Fruit fly (Drosophila melanogaster) whole organism, adult: ENCODE results near the gene CG11586.

Experiments used
- CG11617 ChIP-seq: fragments of 200-800 bp; sonication (Bioruptor generic); optimal IDR thresholded peaks from 2 replicates; lab custom pipeline; 2017; ENCODE audit warnings: mild to moderate bottlenecking, missing biosample characterization, missing genetic modification reagents, missing genetic modification characterization
- CG12768 ChIP-seq: fragments of 200-800 bp; sonication (Bioruptor generic); optimal IDR thresholded peaks from 2 replicates; lab custom pipeline; 2017; ENCODE audit warnings: missing biosample characterization, missing genetic modification characterization, mild to moderate bottlenecking, moderate library complexity, missing genetic modification reagents
- CG14711 ChIP-seq: fragments of 200-800 bp; sonication (Bioruptor generic); optimal IDR thresholded peaks from 2 replicates; lab custom pipeline; 2018; ENCODE audit warnings: missing biosample characterization, mild to moderate bottlenecking, missing genetic modification characterization, moderate library complexity
- CG1620 ChIP-seq: fragments of 200-800 bp; sonication (Bioruptor generic); optimal IDR thresholded peaks from 2 replicates; lab custom pipeline; 2016; ENCODE audit warnings: missing biosample characterization, missing genetic modification characterization
- CG33017 ChIP-seq: fragments of 200-800 bp; sonication (Bioruptor generic); optimal IDR thresholded peaks from 2 replicates; lab custom pipeline; 2018; ENCODE audit warnings: missing biosample characterization, mild to moderate bottlenecking, missing genetic modification characterization, moderate library complexity
- CG5204 ChIP-seq: fragments of 200-800 bp; sonication (Bioruptor generic); optimal IDR thresholded peaks from 2 replicates; lab custom pipeline; 2016; ENCODE audit warnings: missing biosample characterization, missing genetic modification characterization
- CG7045 ChIP-seq: fragments of 200-800 bp; sonication (Bioruptor generic); optimal IDR thresholded peaks from 2 replicates; lab custom pipeline; 2017; ENCODE audit warnings: missing biosample characterization, mild to moderate bottlenecking, missing genetic modification characterization
- CG7101 ChIP-seq: fragments of 200-800 bp; sonication (Bioruptor generic); optimal IDR thresholded peaks from 2 replicates; lab custom pipeline; 2018; ENCODE audit warnings: missing biosample characterization, mild to moderate bottlenecking, missing genetic modification characterization, moderate library complexity
- Clk ChIP-seq: fragments of 200-800 bp; sonication (Bioruptor generic); optimal IDR thresholded peaks from 2 replicates; lab custom pipeline; 2017; ENCODE audit warnings: missing biosample characterization, missing genetic modification characterization
- Crg-1 ChIP-seq: fragments of 200-800 bp; sonication (Bioruptor generic); optimal IDR thresholded peaks from 2 replicates; lab custom pipeline; 2016; ENCODE audit warnings: missing biosample characterization, missing genetic modification characterization
- Hr96 ChIP-seq: fragments of 200-800 bp; sonication (Bioruptor generic); optimal IDR thresholded peaks from 2 replicates; lab custom pipeline; 2016; ENCODE audit warnings: missing biosample characterization, missing genetic modification characterization
- Mnt ChIP-seq: fragments of 200-800 bp; sonication (Bioruptor generic); optimal IDR thresholded peaks from 2 replicates; lab custom pipeline; 2016; ENCODE audit warnings: missing biosample characterization, mild to moderate bottlenecking, missing genetic modification characterization
- bab1 ChIP-seq: fragments of 200-800 bp; sonication (Bioruptor generic); optimal IDR thresholded peaks from 3 replicates; lab custom pipeline; 2019; ENCODE audit warnings: missing biosample characterization, mild to moderate bottlenecking, missing genetic modification characterization, moderate library complexity
- cic ChIP-seq: fragments of 200-800 bp; sonication (Bioruptor generic); optimal IDR thresholded peaks from 2 replicates; lab custom pipeline; 2017; ENCODE audit warnings: missing biosample characterization, mild to moderate bottlenecking, missing genetic modification characterization, moderate library complexity
- cnc ChIP-seq, 2 experiments: fragments of >200 bp; optimal IDR thresholded peaks; 2 replicates each; lab custom pipeline; 2017
- kay ChIP-seq: fragments of 200-800 bp; sonication (Bioruptor generic); peaks from one replicate; lab custom pipeline; 2016; ENCODE audit warnings: missing biosample characterization, missing genetic modification characterization, borderline replicate concordance
- ovo ChIP-seq: fragments of 200-800 bp; sonication (Bioruptor generic); optimal IDR thresholded peaks from 2 replicates; lab custom pipeline; 2016; ENCODE audit warnings: missing biosample characterization, missing genetic modification characterization
- pad ChIP-seq: fragments of 200-800 bp; sonication (Bioruptor generic); optimal IDR thresholded peaks from 3 replicates; lab custom pipeline; 2017; ENCODE audit warnings: missing biosample characterization, missing genetic modification characterization, mild to moderate bottlenecking, moderate library complexity, missing genetic modification reagents
- tj ChIP-seq: fragments of 200-800 bp; sonication (Bioruptor generic); optimal IDR thresholded peaks from 3 replicates; lab custom pipeline; 2017; ENCODE audit warnings: missing biosample characterization, mild to moderate bottlenecking, missing genetic modification characterization, moderate library complexity
- toe ChIP-seq: fragments of 200-800 bp; sonication (Bioruptor generic); optimal IDR thresholded peaks from 2 replicates; lab custom pipeline; 2016; ENCODE audit warnings: missing biosample characterization, missing genetic modification characterization

Gene CG11586

DNA sequence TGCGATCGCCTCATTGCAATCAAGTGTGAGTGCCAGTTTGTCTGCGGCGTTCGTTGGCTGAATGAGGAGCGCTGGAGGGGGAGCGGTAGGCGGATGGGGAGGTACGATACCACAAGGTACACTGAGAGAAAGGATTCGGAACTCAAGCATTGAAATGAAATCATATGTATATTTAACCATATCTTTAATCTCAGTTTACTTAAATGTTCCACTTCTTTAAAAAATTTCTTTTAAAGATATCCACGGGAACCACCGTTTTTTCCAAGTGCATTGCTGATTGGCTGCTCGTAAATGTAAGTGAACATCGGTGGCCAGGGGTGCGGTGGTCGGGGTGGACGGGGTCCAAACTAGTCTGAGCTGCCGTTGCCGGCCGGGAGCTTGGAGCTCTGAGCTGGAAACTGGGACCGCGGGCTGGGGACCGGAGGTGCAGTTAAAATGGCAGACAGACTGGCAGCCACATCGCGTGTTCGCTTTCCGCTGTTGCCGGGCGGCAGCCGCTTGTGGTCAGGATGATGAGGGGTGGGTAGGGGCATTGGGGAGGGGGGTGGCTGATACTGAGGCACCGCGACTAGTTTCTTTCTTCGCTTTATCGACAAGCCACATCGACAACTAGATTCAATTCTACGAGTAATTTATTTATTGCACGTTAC lies 34.0 kb downstream of the CG11586 start:
- TF ChIP-seq CG7101 (peak; percentile 81), bab1 (GFP tag; lab: Kevin White, UChicago) (peak; percentile 27), cnc (optimal IDR thresholded peaks at IDR 0.05; lab: Kevin White, UChicago) (no peak), tj (GFP tag; lab: Kevin White, UChicago) (peak; percentile 47), ovo (GFP tag; lab: Kevin White, UChicago) (no peak), CG33017 (peak; percentile 85), toe (GFP tag; lab: Kevin White, UChicago) (peak; percentile 86), Mnt (GFP tag; lab: Kevin White, UChicago) (no peak), CG5204 (GFP tag; lab: Kevin White, UChicago) (peak; percentile 86), Hr96 (GFP tag; lab: Kevin White, UChicago) (peak; percentile 79), kay (GFP tag; lab: Kevin White, UChicago) (no peak), Clk (GFP tag; lab: Kevin White, UChicago) (peak; percentile 73), CG12768 (GFP tag; lab: Kevin White, UChicago) (peak; percentile 91), Crg-1 (GFP tag; lab: Kevin White, UChicago) (no peak), CG14711 (tag; lab: Kevin White, UChicago) (peak; percentile 65), CG11617 (GFP tag; lab: Kevin White, UChicago) (peak; percentile 60), cic (GFP tag; lab: Kevin White, UChicago) (peak; percentile 26), CG1620 (GFP tag; lab: Kevin White, UChicago) (peak; percentile 54), CG7045 (GFP tag; lab: Kevin White, UChicago) (peak; percentile 85), pad (peak; percentile 53)

DNA sequence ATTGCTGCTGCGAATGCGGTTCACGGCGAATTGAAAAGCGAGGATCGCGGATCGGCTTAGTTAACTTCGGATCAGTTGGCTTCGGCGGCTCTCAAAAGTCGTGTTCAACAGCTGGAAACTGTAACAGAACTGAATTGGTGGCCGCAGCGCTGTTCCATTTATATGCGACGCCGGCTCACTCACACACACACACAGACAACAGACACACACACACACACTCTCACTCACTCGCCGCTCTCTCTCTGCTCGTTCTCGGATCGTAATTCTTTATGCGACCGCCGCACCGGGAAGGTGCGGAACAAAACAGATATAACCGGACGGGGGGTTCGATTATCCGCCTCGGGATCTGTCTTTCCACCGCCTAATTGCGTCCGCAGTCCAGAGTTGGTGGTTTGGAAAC lies 35.1 kb downstream of the CG11586 start, which contains the start of gene CG46460:
TSS of gene CG46460 (minus strand) at position 139 of the 400 bp plus-strand sequence.
- TF ChIP-seq Clk (GFP tag; lab: Kevin White, UChicago): peak; percentile 15
- TF ChIP-seq kay (GFP tag; lab: Kevin White, UChicago): no peak
- peak; percentile 18 for TF ChIP-seq cic (GFP tag; lab: Kevin White, UChicago)
- TF ChIP-seq CG11617 (GFP tag; lab: Kevin White, UChicago): no peak
- TF ChIP-seq bab1 (GFP tag; lab: Kevin White, UChicago): peak; percentile 3
- TF ChIP-seq cnc (optimal IDR thresholded peaks at IDR 0.05; lab: Kevin White, UChicago): no peak
- TF ChIP-seq pad: no peak
- peak; percentile 48 for TF ChIP-seq Hr96 (GFP tag; lab: Kevin White, UChicago)
- TF ChIP-seq CG33017: no peak
- peak; percentile 25 for TF ChIP-seq tj (GFP tag; lab: Kevin White, UChicago)

DNA sequence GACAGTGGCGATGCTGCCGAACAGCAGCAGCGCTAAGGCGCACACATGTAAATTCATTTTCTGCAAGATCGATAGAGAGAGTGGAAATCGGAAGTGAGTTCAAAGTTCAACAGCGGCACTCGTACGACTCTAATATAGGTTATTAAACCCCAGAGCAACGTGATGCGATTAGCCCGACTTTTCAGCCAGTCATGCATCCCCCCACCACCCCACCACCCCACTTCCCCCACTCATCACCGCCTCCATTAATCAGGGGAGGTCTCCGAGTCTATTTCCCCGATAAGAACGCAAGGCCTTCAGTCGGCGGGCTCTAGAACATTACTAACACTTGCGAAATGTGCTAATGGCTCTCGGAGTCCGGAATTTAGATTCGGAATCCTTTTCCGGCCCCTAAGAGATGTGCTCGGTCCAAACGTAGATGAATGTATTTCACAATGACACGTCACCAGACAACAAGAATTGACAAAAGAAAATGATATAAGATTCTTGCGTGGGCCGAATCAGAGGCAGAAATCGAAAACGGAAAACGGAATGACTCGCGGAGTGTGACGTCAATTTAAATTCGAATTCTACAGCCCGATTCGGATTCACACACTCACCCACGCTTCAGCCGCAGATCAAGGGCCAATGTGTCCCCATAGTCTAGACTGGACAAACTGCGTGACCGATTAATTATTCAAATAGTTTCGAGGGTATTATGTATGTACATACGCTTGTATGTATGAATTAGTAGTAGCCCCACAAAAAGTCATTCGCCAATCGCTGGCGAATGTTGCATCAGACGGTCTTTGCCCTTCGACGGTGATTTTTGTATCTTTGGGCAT lies 36.4 kb downstream of the CG11586 start:
- TF ChIP-seq pad (no peak), Clk (GFP tag; lab: Kevin White, UChicago) (no peak), Hr96 (GFP tag; lab: Kevin White, UChicago) (no peak), CG33017 (no peak), tj (GFP tag; lab: Kevin White, UChicago) (peak; percentile 9), cic (GFP tag; lab: Kevin White, UChicago) (peak; percentile 74), bab1 (GFP tag; lab: Kevin White, UChicago) (no peak), Crg-1 (GFP tag; lab: Kevin White, UChicago) (no peak), CG12768 (GFP tag; lab: Kevin White, UChicago) (peak; percentile 25), CG1620 (GFP tag; lab: Kevin White, UChicago) (no peak), Mnt (GFP tag; lab: Kevin White, UChicago) (no peak), ovo (GFP tag; lab: Kevin White, UChicago) (no peak), CG7101 (no peak), kay (GFP tag; lab: Kevin White, UChicago) (peak; percentile 44), cnc (optimal IDR thresholded peaks at IDR 0.05; lab: Kevin White, UChicago) (peak; percentile 79 to 89), CG11617 (GFP tag; lab: Kevin White, UChicago) (no peak), CG5204 (GFP tag; lab: Kevin White, UChicago) (no peak)

DNA sequence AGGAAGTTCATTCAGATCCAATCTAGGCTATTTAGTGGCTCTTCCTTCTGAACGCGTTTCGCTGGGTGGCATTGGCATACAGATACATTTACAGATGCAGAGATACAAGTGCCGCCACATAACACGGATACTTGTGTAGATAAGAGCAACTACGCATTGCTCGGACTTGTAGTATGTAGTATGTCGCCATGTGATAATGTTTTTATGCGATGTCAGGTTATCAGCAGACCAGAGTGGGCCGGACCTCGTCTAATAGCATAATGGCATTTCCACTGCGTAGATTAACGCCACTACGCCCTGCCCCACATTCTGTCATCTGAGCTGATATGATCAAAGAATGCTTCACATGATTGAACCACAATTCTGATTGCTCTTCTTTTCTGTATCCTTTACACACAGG lies 40.5 kb downstream of the CG11586 start:
- TF ChIP-seq tj (GFP tag; lab: Kevin White, UChicago) (no peak), bab1 (GFP tag; lab: Kevin White, UChicago) (no peak), Crg-1 (GFP tag; lab: Kevin White, UChicago) (no peak), Hr96 (GFP tag; lab: Kevin White, UChicago) (no peak), Clk (GFP tag; lab: Kevin White, UChicago) (no peak), ovo (GFP tag; lab: Kevin White, UChicago) (no peak), CG14711 (tag; lab: Kevin White, UChicago) (no peak), CG7045 (GFP tag; lab: Kevin White, UChicago) (no peak), CG5204 (GFP tag; lab: Kevin White, UChicago) (no peak), CG7101 (no peak), CG12768 (GFP tag; lab: Kevin White, UChicago) (no peak)

DNA sequence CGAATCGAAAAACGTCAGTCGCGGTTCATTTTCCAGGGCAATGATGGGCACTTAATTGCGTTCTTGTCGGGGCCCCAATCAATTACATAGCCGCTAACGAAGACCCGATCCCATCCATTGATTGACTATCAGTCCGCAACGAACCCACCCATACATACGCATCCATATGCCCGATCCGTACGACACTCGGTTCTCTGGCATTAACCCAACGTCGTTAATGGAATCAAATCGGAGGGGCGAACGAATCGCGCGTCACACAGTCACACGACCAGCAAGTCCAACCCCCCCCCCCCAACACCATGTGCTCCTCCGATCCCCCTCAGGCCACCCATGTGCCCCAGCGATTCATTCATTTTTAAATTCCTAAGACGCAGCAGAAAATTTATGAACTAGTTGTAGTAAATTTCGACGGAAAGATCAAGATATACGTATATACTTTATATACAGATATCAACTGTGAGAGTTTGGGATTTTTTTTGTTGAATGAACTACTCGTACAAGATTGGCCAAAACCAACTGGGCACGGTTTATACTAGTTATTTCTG lies 41.0 kb downstream of the CG11586 start:
- TF ChIP-seq pad (peak; percentile 54), CG1620 (GFP tag; lab: Kevin White, UChicago) (no peak), CG12768 (GFP tag; lab: Kevin White, UChicago) (peak; percentile 82), Crg-1 (GFP tag; lab: Kevin White, UChicago) (no peak), CG7101 (peak; percentile 10), toe (GFP tag; lab: Kevin White, UChicago) (no peak), bab1 (GFP tag; lab: Kevin White, UChicago) (no peak), cic (GFP tag; lab: Kevin White, UChicago) (peak; percentile 99), Clk (GFP tag; lab: Kevin White, UChicago) (no peak), CG33017 (peak; percentile 59), CG11617 (GFP tag; lab: Kevin White, UChicago) (no peak), Mnt (GFP tag; lab: Kevin White, UChicago) (peak; percentile 83), kay (GFP tag; lab: Kevin White, UChicago) (no peak), cnc (optimal IDR thresholded peaks at IDR 0.05; lab: Kevin White, UChicago) (no peak), CG14711 (tag; lab: Kevin White, UChicago) (peak; percentile 6), Hr96 (GFP tag; lab: Kevin White, UChicago) (no peak), tj (GFP tag; lab: Kevin White, UChicago) (peak; percentile 84), CG7045 (GFP tag; lab: Kevin White, UChicago) (peak; percentile 50), CG5204 (GFP tag; lab: Kevin White, UChicago) (no peak), ovo (GFP tag; lab: Kevin White, UChicago) (no peak)
